Fruit fly (Drosophila melanogaster) whole organism, prepupa: ENCODE data around the gene CG14346.

Experiments
- Blimp-1 ChIP-seq: fragments of 200-800 bp; sonication (Bioruptor generic); optimal IDR thresholded peaks from 3 replicates; lab custom pipeline; 2017; ENCODE audit warnings: missing biosample characterization, missing genetic modification characterization, mild to moderate bottlenecking, moderate library complexity, missing genetic modification reagents
- CG10631 ChIP-seq: fragments of 200-800 bp; sonication (Bioruptor generic); optimal IDR thresholded peaks from 2 replicates; lab custom pipeline; 2016; ENCODE audit warnings: missing biosample characterization, missing genetic modification characterization
- CG10669 ChIP-seq: fragments of 200-800 bp; sonication (Bioruptor generic); optimal IDR thresholded peaks from 3 replicates; lab custom pipeline; 2018; ENCODE audit warnings: missing biosample characterization, mild to moderate bottlenecking, missing genetic modification characterization, moderate library complexity
- CG11762 ChIP-seq: fragments of 200-800 bp; sonication (Bioruptor generic); optimal IDR thresholded peaks from 3 replicates; lab custom pipeline; 2016; ENCODE audit warnings: missing biosample characterization, missing genetic modification characterization; ENCODE audit not compliant: insufficient read depth
- CG11902 ChIP-seq: fragments of 200-800 bp; sonication (Bioruptor generic); optimal IDR thresholded peaks from 3 replicates; lab custom pipeline; 2016; ENCODE audit warnings: missing biosample characterization, missing genetic modification characterization
- CG16779 ChIP-seq: fragments of 200-800 bp; sonication (Bioruptor generic); optimal IDR thresholded peaks from 3 replicates; lab custom pipeline; 2017; ENCODE audit warnings: missing biosample characterization, mild to moderate bottlenecking, missing genetic modification characterization
- CG3032 ChIP-seq: fragments of 200-800 bp; optimal IDR thresholded peaks from 2 replicates; lab custom pipeline; 2019; ENCODE audit warnings: missing biosample characterization, mild to moderate bottlenecking, missing genetic modification characterization, moderate library complexity
- CG31627 ChIP-seq: fragments of 200-800 bp; sonication (Bioruptor generic); optimal IDR thresholded peaks from 3 replicates; lab custom pipeline; 2016; ENCODE audit warnings: missing biosample characterization, missing genetic modification characterization
- CG32006 ChIP-seq: fragments of 200-800 bp; sonication (Bioruptor generic); optimal IDR thresholded peaks from 3 replicates; lab custom pipeline; 2017; ENCODE audit warnings: missing biosample characterization, mild to moderate bottlenecking, missing genetic modification characterization
- CG3919 ChIP-seq: fragments of 200-800 bp; sonication (Bioruptor generic); optimal IDR thresholded peaks from 3 replicates; lab custom pipeline; 2016; ENCODE audit warnings: missing biosample characterization, missing genetic modification characterization
- CG6163 ChIP-seq: fragments of 200-800 bp; sonication (Bioruptor generic); IDR thresholded peaks from 3 replicates; pipeline ENCODE4 v1.3.6; 2022; ENCODE audit warnings: missing biosample characterization, missing genetic modification characterization
- CG6276 ChIP-seq: fragments of 200-800 bp; sonication (Bioruptor generic); optimal IDR thresholded peaks from 2 replicates; lab custom pipeline; 2017; ENCODE audit warnings: missing biosample characterization, mild to moderate bottlenecking, missing genetic modification characterization
- CG6808 ChIP-seq: fragments of 200-800 bp; sonication (Bioruptor generic); optimal IDR thresholded peaks from 3 replicates; lab custom pipeline; 2017; ENCODE audit warnings: missing biosample characterization, missing genetic modification characterization, mild to moderate bottlenecking, moderate library complexity, missing genetic modification reagents
- CG6854 ChIP-seq: fragments of 200-800 bp; sonication (Bioruptor generic); optimal IDR thresholded peaks from 2 replicates; lab custom pipeline; 2017; ENCODE audit warnings: missing biosample characterization, mild to moderate bottlenecking, missing genetic modification characterization
- CG7368 ChIP-seq: fragments of 200-800 bp; sonication (Bioruptor generic); optimal IDR thresholded peaks from 3 replicates; lab custom pipeline; 2016; ENCODE audit warnings: missing biosample characterization, missing genetic modification characterization
- CG8119 ChIP-seq: fragments of 200-800 bp; sonication (Bioruptor generic); IDR thresholded peaks from 3 replicates; pipeline ENCODE4 v1.3.6; 2022; ENCODE audit warnings: missing biosample characterization, missing genetic modification characterization
- CG8319 ChIP-seq: fragments of 200-800 bp; sonication (Bioruptor generic); optimal IDR thresholded peaks from 3 replicates; lab custom pipeline; 2016; ENCODE audit warnings: missing biosample characterization, missing genetic modification characterization
- CG9139 ChIP-seq: fragments of 200-800 bp; sonication (Bioruptor generic); optimal IDR thresholded peaks from 3 replicates; lab custom pipeline; 2017; ENCODE audit warnings: missing biosample characterization, mild to moderate bottlenecking, missing genetic modification characterization
- Eip78C ChIP-seq: fragments of 200-800 bp; sonication (Bioruptor generic); peaks from one replicate; lab custom pipeline; 2016; ENCODE audit warnings: missing biosample characterization, missing genetic modification characterization
- Eip93F ChIP-seq: fragments of 200-800 bp; sonication (Bioruptor generic); optimal IDR thresholded peaks from 2 replicates; lab custom pipeline; 2016; ENCODE audit warnings: missing biosample characterization, mild to moderate bottlenecking, missing genetic modification characterization
- Ets96B ChIP-seq: fragments of 200-800 bp; optimal IDR thresholded peaks from 2 replicates; lab custom pipeline; 2019; ENCODE audit warnings: missing biosample characterization, mild to moderate bottlenecking, missing genetic modification characterization, moderate library complexity
- Gug ChIP-seq: fragments of 200-800 bp; sonication (Bioruptor generic); IDR thresholded peaks from 2 replicates; pipeline ENCODE4 v1.3.6; 2022; ENCODE audit warnings: missing biosample characterization, missing genetic modification characterization
- Hr38 ChIP-seq: sonication (Bioruptor generic); optimal IDR thresholded peaks from 2 replicates; lab custom pipeline; 2016; ENCODE audit warnings: missing biosample characterization, missing genetic modification characterization
- Hr39 ChIP-seq: fragments of 200-800 bp; sonication (Bioruptor generic); optimal IDR thresholded peaks from 2 replicates; lab custom pipeline; 2016; ENCODE audit warnings: missing biosample characterization, missing genetic modification characterization
- Hr4 ChIP-seq: fragments of 200-800 bp; sonication (Bioruptor generic); optimal IDR thresholded peaks from 3 replicates; lab custom pipeline; 2016; ENCODE audit warnings: missing biosample characterization, missing genetic modification characterization
- Lpt ChIP-seq: fragments of 200-800 bp; sonication (Bioruptor generic); optimal IDR thresholded peaks from 3 replicates; lab custom pipeline; 2016; ENCODE audit warnings: missing biosample characterization, missing genetic modification characterization
- OdsH ChIP-seq: fragments of 200-800 bp; sonication (Bioruptor generic); optimal IDR thresholded peaks from 3 replicates; lab custom pipeline; 2016; ENCODE audit warnings: missing biosample characterization, missing genetic modification characterization
- Sox14 ChIP-seq: fragments of 200-800 bp; sonication (Bioruptor generic); optimal IDR thresholded peaks from 3 replicates; lab custom pipeline; 2016; ENCODE audit warnings: missing biosample characterization, missing genetic modification characterization
- achi ChIP-seq: fragments of 200-800 bp; sonication (Bioruptor generic); optimal IDR thresholded peaks from 3 replicates; lab custom pipeline; 2016; ENCODE audit warnings: missing biosample characterization, missing genetic modification characterization
- dsx ChIP-seq: fragments of 200-800 bp; optimal IDR thresholded peaks from 3 replicates; lab custom pipeline; 2019; ENCODE audit warnings: missing biosample characterization, mild to moderate bottlenecking, missing genetic modification characterization, moderate library complexity; ENCODE audit not compliant: poor library complexity, severe bottlenecking
- esn ChIP-seq: fragments of 200-800 bp; sonication (Bioruptor generic); optimal IDR thresholded peaks from 2 replicates; lab custom pipeline; 2016; ENCODE audit warnings: missing biosample characterization, mild to moderate bottlenecking, missing genetic modification characterization, moderate library complexity
- fd59A ChIP-seq: fragments of 200-800 bp; sonication (Bioruptor generic); optimal IDR thresholded peaks from 2 replicates; lab custom pipeline; 2017; ENCODE audit warnings: missing biosample characterization, mild to moderate bottlenecking, missing genetic modification characterization, missing genetic modification reagents
- fd85E ChIP-seq: fragments of 200-800 bp; sonication (Bioruptor generic); optimal IDR thresholded peaks from 3 replicates; lab custom pipeline; 2016; ENCODE audit warnings: missing biosample characterization, missing genetic modification characterization
- fkh ChIP-seq: fragments of 200-800 bp; sonication (Bioruptor generic); optimal IDR thresholded peaks from 3 replicates; lab custom pipeline; 2017; ENCODE audit warnings: missing biosample characterization, mild to moderate bottlenecking, missing genetic modification characterization, moderate library complexity
- lz ChIP-seq: fragments of 200-800 bp; sonication (Bioruptor generic); optimal IDR thresholded peaks from 3 replicates; lab custom pipeline; 2016; ENCODE audit warnings: missing biosample characterization, missing genetic modification characterization
- pdm3 ChIP-seq: fragments of 200-800 bp; sonication (Bioruptor generic); optimal IDR thresholded peaks from 3 replicates; lab custom pipeline; 2016; ENCODE audit warnings: missing biosample characterization, missing genetic modification characterization
- salr ChIP-seq, 2 experiments: fragments of 200-800 bp; sonication (Bioruptor generic); optimal IDR thresholded peaks; 3 replicates each; lab custom pipeline; 2016 to 2018; ENCODE audit warnings: missing biosample characterization in 2 of 2, missing genetic modification characterization in 2 of 2, mild to moderate bottlenecking in 1 of 2
- spab ChIP-seq: fragments of 200-800 bp; sonication (Bioruptor generic); optimal IDR thresholded peaks from 2 replicates; lab custom pipeline; 2017; ENCODE audit warnings: missing biosample characterization, mild to moderate bottlenecking, missing genetic modification characterization, missing genetic modification reagents
- svp ChIP-seq: fragments of 200-800 bp; sonication (Bioruptor generic); peaks from one replicate; lab custom pipeline; 2016; ENCODE audit warnings: missing biosample characterization, missing genetic modification characterization
- vri ChIP-seq: fragments of 200-800 bp; sonication (Bioruptor generic); optimal IDR thresholded peaks from 3 replicates; lab custom pipeline; 2016; ENCODE audit warnings: missing biosample characterization, mild to moderate bottlenecking, missing genetic modification characterization

CG14346 gene

dm6 chr2L:1412691-1413090 is 44.9 kb downstream of the CG14346 start (continued):
- TF ChIP-seq CG10669 (peak; percentile 67), CG10631 (GFP tag; lab: Kevin White, UChicago) (peak; percentile 67), dsx (no peak), CG6808 (peak; percentile 71), CG11762 (GFP tag; lab: Kevin White, UChicago) (peak; percentile 39), vri (GFP tag; lab: Kevin White, UChicago) (peak; percentile 48), fd85E (GFP tag; lab: Kevin White, UChicago) (no peak), CG16779 (tag; lab: Kevin White, UChicago) (no peak), CG6163 (GFP tag; lab: Robert Waterston, UW) (0 out of 3 replicates have a peak, but pooled peaks have one; percentile 36), CG8119 (0 out of 3 replicates have a peak, but pooled peaks have one; percentile 29), Blimp-1 (GFP tag; lab: Kevin White, UChicago) (peak; percentile 64), CG9139 (GFP tag; lab: Kevin White, UChicago) (no peak), Sox14 (GFP tag; lab: Kevin White, UChicago) (peak; percentile 62), CG3032 (tag; lab: Kevin White, UChicago) (peak; percentile 60), spab (GFP tag; lab: Kevin White, UChicago) (peak; percentile 63), Lpt (no peak), Hr4 (peak; percentile 32), lz (GFP tag; lab: Kevin White, UChicago) (peak; percentile 68), Ets96B (tag; lab: Kevin White, UChicago) (peak; percentile 45), pdm3 (GFP tag; lab: Kevin White, UChicago) (peak; percentile 70), Eip93F (GFP tag; lab: Kevin White, UChicago) (no peak), CG6854 (GFP tag; lab: Kevin White, UChicago) (peak; percentile 37), CG31627 (GFP tag; lab: Kevin White, UChicago) (peak; percentile 73), Hr38 (GFP tag; lab: Kevin White, UChicago) (no peak), fd59A (GFP tag; lab: Kevin White, UChicago) (peak; percentile 72), OdsH (GFP tag; lab: Kevin White, UChicago) (peak; percentile 62), CG8319 (peak; percentile 45), salr (GFP tag; optimal IDR thresholded peaks at IDR 0.05; lab: Kevin White, UChicago) (peak; percentile 7 to 19), CG3919 (GFP tag; lab: Kevin White, UChicago) (peak; percentile 48)

dm6 chr2L:1414019-1414418 is 46.2 kb downstream of the CG14346 start:
- TF ChIP-seq CG16779 (tag; lab: Kevin White, UChicago) (no peak), esn (GFP tag; lab: Kevin White, UChicago) (no peak), lz (GFP tag; lab: Kevin White, UChicago) (no peak), fd59A (GFP tag; lab: Kevin White, UChicago) (no peak), vri (GFP tag; lab: Kevin White, UChicago) (no peak), Ets96B (tag; lab: Kevin White, UChicago) (no peak), CG6854 (GFP tag; lab: Kevin White, UChicago) (no peak), spab (GFP tag; lab: Kevin White, UChicago) (no peak), OdsH (GFP tag; lab: Kevin White, UChicago) (no peak), Gug (GFP tag; lab: Robert Waterston, UW) (no peak), CG11902 (GFP tag; lab: Kevin White, UChicago) (no peak), CG32006 (no peak), salr (GFP tag; optimal IDR thresholded peaks at IDR 0.05; lab: Kevin White, UChicago) (no peak), CG7368 (GFP tag; lab: Kevin White, UChicago) (no peak), fkh (GFP tag; lab: Kevin White, UChicago) (peak; percentile 61), Lpt (no peak), svp (peak; percentile 85), CG6276 (GFP tag; lab: Kevin White, UChicago) (no peak), fd85E (GFP tag; lab: Kevin White, UChicago) (no peak), Eip78C (GFP tag; lab: Kevin White, UChicago) (peak; percentile 51), Hr39 (GFP tag; lab: Kevin White, UChicago) (no peak), achi (GFP tag; lab: Kevin White, UChicago) (no peak), Hr4 (no peak)
